Worm (Caenorhabditis elegans): ENCODE measurements around the gene Y38H6A.1.

ce11 chrV:20351195-20351594 is 25.7 kb downstream of the Y38H6A.1 start, which contains the start of gene K02E2.1:
- TF ChIP-seq F55B11.4 (tag; optimal IDR thresholded peaks at IDR 0.05; ENCODE audit: borderline replicate concordance, insufficient read depth) (no peak), let-526 (GFP tag; IDR thresholded peaks at IDR 0.05) (no peak), unc-62 (GFP tag; optimal IDR thresholded peaks at IDR 0.05) (no peak)

Measured in whole organism, young adult.